Fruit fly (Drosophila melanogaster): ENCODE data around the gene CG3597.

Gene CG3597

DNA sequence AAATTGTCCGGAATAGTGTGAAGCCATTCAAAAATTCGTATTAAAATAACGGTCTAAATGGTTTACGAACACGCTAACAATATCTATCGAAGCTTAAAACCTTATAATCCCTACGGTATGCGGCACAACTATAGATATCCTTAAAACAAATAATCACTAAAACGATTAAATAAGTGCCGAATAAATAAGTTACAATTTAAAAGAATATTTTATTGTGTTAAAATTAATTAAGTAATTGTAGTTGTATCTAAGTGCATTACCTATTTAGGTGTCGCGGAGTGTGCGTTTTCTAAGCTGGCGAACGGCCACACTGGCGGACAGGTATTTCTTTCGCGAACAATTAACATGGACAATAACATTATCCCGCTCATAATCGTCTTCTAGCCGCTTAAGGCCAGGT lies 9.5 kb upstream of the CG3597 start, which contains the start of gene Eogt (continued):
- peak; percentile 77 for TF ChIP-seq psq (GFP tag; optimal IDR thresholded peaks at IDR 0.05)
- TF ChIP-seq maf-S (GFP tag; optimal IDR thresholded peaks at IDR 0.05): peak; percentile 71
- peak; percentile 86 for TF ChIP-seq CG3407 (GFP tag; optimal IDR thresholded peaks at IDR 0.05)
- TF ChIP-seq CG9727 (GFP tag; optimal IDR thresholded peaks at IDR 0.05): peak; percentile 93
- TF ChIP-seq Bgb (GFP tag; IDR thresholded peaks at IDR 0.05; ENCODE audit: partially characterized antibody): no peak
- TF ChIP-seq CG14014 (GFP tag; IDR thresholded peaks at IDR 0.05): peak; percentile 97
- TF ChIP-seq CG12391 (tag; optimal IDR thresholded peaks at IDR 0.05): peak; percentile 96
- peak; percentile 90 for TF ChIP-seq CG7357 (GFP tag; IDR thresholded peaks at IDR 0.05)
- TF ChIP-seq CkIIα-i1 (GFP tag; IDR thresholded peaks at IDR 0.05): no peak; the same call in 1 of the 2 replicates
- peak; percentile 95 for TF ChIP-seq CG12659 (GFP tag; optimal IDR thresholded peaks at IDR 0.05)
- peak; percentile 76 for TF ChIP-seq abd-A (tag; optimal IDR thresholded peaks at IDR 0.05)
- peak; percentile 96 for TF ChIP-seq Ets65A (GFP tag)
- TF ChIP-seq CG18599 (GFP tag; optimal IDR thresholded peaks at IDR 0.05): peak; percentile 86
- peak; percentile 93 for TF ChIP-seq CG30431 (GFP tag; optimal IDR thresholded peaks at IDR 0.05)
- peak; percentile 94 for TF ChIP-seq Abd-B (GFP tag; optimal IDR thresholded peaks at IDR 0.05)
- TF ChIP-seq CG33557 (GFP tag; optimal IDR thresholded peaks at IDR 0.05): peak; percentile 92
- TF ChIP-seq CG10321 (GFP tag; IDR thresholded peaks at IDR 0.05): peak; percentile 80
- TF ChIP-seq trem (tag; optimal IDR thresholded peaks at IDR 0.05): peak; percentile 90
- TF ChIP-seq CG2120 (GFP tag; optimal IDR thresholded peaks at IDR 0.05): peak; percentile 93
- peak; percentile 49 for TF ChIP-seq crc (GFP tag; optimal IDR thresholded peaks at IDR 0.05)
- peak; percentile 95 for TF ChIP-seq HmgZ (tag; optimal IDR thresholded peaks at IDR 0.05)
- TF ChIP-seq insv (GFP tag; optimal IDR thresholded peaks at IDR 0.05): peak in 1 of 2 experiments; percentile 56
- peak; percentile 72 for TF ChIP-seq Nf-YC (tag; optimal IDR thresholded peaks at IDR 0.05)
- TF ChIP-seq fd96Cb (tag; optimal IDR thresholded peaks at IDR 0.05): peak; percentile 93
- TF ChIP-seq dan (GFP tag; IDR thresholded peaks at IDR 0.05): peak; percentile 89
- TF ChIP-seq CG16813 (GFP tag; IDR thresholded peaks at IDR 0.05; ENCODE audit: partially characterized antibody): no peak
- peak; percentile 23 for TF ChIP-seq p53 (GFP tag; optimal IDR thresholded peaks at IDR 0.05)
- peak; percentile 68 for TF ChIP-seq pnt (GFP tag; optimal IDR thresholded peaks at IDR 0.05)
- TF ChIP-seq CG30403 (GFP tag; optimal IDR thresholded peaks at IDR 0.05): peak; percentile 94
- peak; percentile 94 for TF ChIP-seq gsb-n (tag; optimal IDR thresholded peaks at IDR 0.05)
- peak; percentile 44 for TF ChIP-seq CG10543 (GFP tag; optimal IDR thresholded peaks at IDR 0.05)
- TF ChIP-seq CG6175 (GFP tag; IDR thresholded peaks at IDR 0.05): peak; percentile 90
- peak; percentile 97 for TF ChIP-seq CG32772 (GFP tag; IDR thresholded peaks at IDR 0.05)
- peak; percentile 93 for TF ChIP-seq CG14710 (tag; optimal IDR thresholded peaks at IDR 0.05)
- peak; percentile 90 for TF ChIP-seq CG12155 (GFP tag; optimal IDR thresholded peaks at IDR 0.05)
- no peak for TF ChIP-seq Doc3 (GFP tag; IDR thresholded peaks at IDR 0.05; ENCODE audit: partially characterized antibody)
- peak; percentile 68 for TF ChIP-seq CG6683 (GFP tag; optimal IDR thresholded peaks at IDR 0.05)
- TF ChIP-seq wek (GFP tag; optimal IDR thresholded peaks at IDR 0.05): peak; percentile 75
- TF ChIP-seq Oaz (GFP tag; IDR thresholded peaks at IDR 0.05): peak; percentile 95
- no peak for TF ChIP-seq Hr39 (optimal IDR thresholded peaks at IDR 0.05)
- no peak for TF ChIP-seq zf30C (GFP tag; optimal IDR thresholded peaks at IDR 0.05)
- peak; percentile 95 for TF ChIP-seq PHDP (tag; optimal IDR thresholded peaks at IDR 0.05)
- TF ChIP-seq CG4820 (GFP tag; optimal IDR thresholded peaks at IDR 0.05): peak; percentile 91
- TF ChIP-seq bigmax (GFP tag; optimal IDR thresholded peaks at IDR 0.05): no peak
- TF ChIP-seq CG11560 (tag; IDR thresholded peaks at IDR 0.05): peak; percentile 86
- TF ChIP-seq Nf-YB (GFP tag; optimal IDR thresholded peaks at IDR 0.05): peak; percentile 77
- TF ChIP-seq CG6854 (GFP tag; optimal IDR thresholded peaks at IDR 0.05): peak; percentile 51
- peak; percentile 89 for TF ChIP-seq CG43689 (GFP tag; IDR thresholded peaks at IDR 0.05)
- peak; percentile 49 for TF ChIP-seq CG31365 (tag; optimal IDR thresholded peaks at IDR 0.05)
- TF ChIP-seq CG10979 (tag; optimal IDR thresholded peaks at IDR 0.05): peak; percentile 92
- TF ChIP-seq nom (GFP tag; optimal IDR thresholded peaks at IDR 0.05): peak; percentile 81
